Fruit fly (Drosophila melanogaster): ENCODE data around the gene Dip-C.
A peak's percentile ranks its signal among the peaks of the same experiment; 100 is the strongest.

Gene Dip-C

dm6 chr3R:12406235-12407196, 7.0 kb downstream of the Dip-C start, which contains the start of gene CG5167 (continued):
- TF ChIP-seq CG8924 (tag; optimal IDR thresholded peaks at IDR 0.05) (peak; percentile 63), ash1 (GFP tag; optimal IDR thresholded peaks at IDR 0.05) (no peak), CG3847 (GFP tag; IDR thresholded peaks at IDR 0.05) (no peak), CG17802 (tag; optimal IDR thresholded peaks at IDR 0.05) (no peak), MBD-R2 (GFP tag; IDR thresholded peaks at IDR 0.05) (peak; percentile 21; the same call in 1 of the 2 replicates), CG3281 (GFP tag; optimal IDR thresholded peaks at IDR 0.05) (peak; percentile 24), ac (GFP tag; optimal IDR thresholded peaks at IDR 0.05) (no peak), Hand (GFP tag; optimal IDR thresholded peaks at IDR 0.05) (no peak), lbe (GFP tag; optimal IDR thresholded peaks at IDR 0.05) (peak; percentile 12), bsh (GFP tag; optimal IDR thresholded peaks at IDR 0.05) (peak; percentile 28 to 82), B-H1 (GFP tag; IDR thresholded peaks at IDR 0.05) (peak; percentile 11; the same call in 1 of the 3 replicates), h (optimal IDR thresholded peaks at IDR 0.05) (no peak), yki (optimal IDR thresholded peaks at IDR 0.05) (no peak), Usf (GFP tag; optimal IDR thresholded peaks at IDR 0.05) (no peak), MTF-1 (GFP tag; optimal IDR thresholded peaks at IDR 0.05; ENCODE audit: borderline replicate concordance) (no peak), CG15073 (GFP tag; optimal IDR thresholded peaks at IDR 0.05) (no peak), CG18619 (GFP tag; optimal IDR thresholded peaks at IDR 0.05) (no peak), croc (GFP tag; conservative IDR thresholded peaks at IDR 0.05) (no peak), H2.0 (GFP tag; IDR thresholded peaks at IDR 0.05) (no peak), Scr (GFP tag; IDR thresholded peaks at IDR 0.05; ENCODE audit: partially characterized antibody) (no peak; the same call in 1 of the 2 replicates), CG2202 (tag; optimal IDR thresholded peaks at IDR 0.05) (peak; percentile 7), CG1602 (GFP tag; optimal IDR thresholded peaks at IDR 0.05) (no peak), phol (tag; optimal IDR thresholded peaks at IDR 0.05) (peak; percentile 48), CG10209 (GFP tag; optimal IDR thresholded peaks at IDR 0.05) (no peak), sd (tag; optimal IDR thresholded peaks at IDR 0.05) (no peak), CG17328 (GFP tag; IDR thresholded peaks at IDR 0.05) (peak; percentile 54), insv (GFP tag; optimal IDR thresholded peaks at IDR 0.05) (peak in 1 of 2 experiments; percentile 4), CG6175 (GFP tag; IDR thresholded peaks at IDR 0.05) (no peak), CG17359 (tag; optimal IDR thresholded peaks at IDR 0.05) (peak; percentile 49), Dbx (GFP tag; IDR thresholded peaks at IDR 0.05) (no peak), ATbp (GFP tag; optimal IDR thresholded peaks at IDR 0.05) (no peak), ase (GFP tag; IDR thresholded peaks at IDR 0.05) (no peak), chif (GFP tag; optimal IDR thresholded peaks at IDR 0.05) (no peak), Camta (GFP tag; optimal IDR thresholded peaks at IDR 0.05) (peak; percentile 32), seq (GFP tag; IDR thresholded peaks at IDR 0.05) (no peak), CG2712 (tag; optimal IDR thresholded peaks at IDR 0.05) (peak; percentile 64), Kr (GFP tag; optimal IDR thresholded peaks at IDR 0.05) (no peak), Hr3 (GFP tag; optimal IDR thresholded peaks at IDR 0.05) (no peak), gcm2 (GFP tag; optimal IDR thresholded peaks at IDR 0.05) (no peak), CG3407 (GFP tag; optimal IDR thresholded peaks at IDR 0.05) (no peak), CG8765 (GFP tag; IDR thresholded peaks at IDR 0.05) (0 out of 2 replicates have a peak, but pooled peaks have one; percentile 5), CG32772 (GFP tag; IDR thresholded peaks at IDR 0.05) (no peak), CG17612 (GFP tag; IDR thresholded peaks at IDR 0.05) (no peak), Hr78 (GFP tag; optimal IDR thresholded peaks at IDR 0.05) (no peak), CG34224 (GFP tag; IDR thresholded peaks at IDR 0.05; ENCODE audit: partially characterized antibody) (peak; percentile 43; the same call in 2 of the 3 replicates), aop (GFP tag; IDR thresholded peaks at IDR 0.05) (no peak), CG2678 (tag; optimal IDR thresholded peaks at IDR 0.05) (peak; percentile 61), dmrt11E (tag; optimal IDR thresholded peaks at IDR 0.05) (peak; percentile 42), stc (GFP tag; IDR thresholded peaks at IDR 0.05) (no peak)
